Worm (Caenorhabditis elegans): ENCODE measurements around the gene F59F5.7.

DNA sequence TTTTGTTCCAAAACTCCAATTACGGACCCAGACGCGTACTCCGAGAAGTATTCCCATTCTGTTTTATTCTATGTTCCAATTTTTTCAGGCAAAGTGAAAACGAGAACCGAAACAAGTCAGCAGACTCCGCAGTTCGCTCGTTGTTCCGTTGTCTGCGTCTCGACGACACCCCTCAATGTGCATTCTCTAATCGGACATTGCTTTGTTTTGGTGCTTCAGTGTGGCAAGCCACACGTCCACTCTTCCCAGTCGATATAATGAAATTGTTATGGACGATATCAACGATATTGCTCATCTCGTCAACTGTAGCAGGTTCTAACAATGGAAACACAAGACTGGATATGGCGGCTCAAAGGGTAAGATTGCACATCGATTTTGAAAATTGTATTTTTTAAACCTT, 17.6 kb downstream of the F59F5.7 start, which contains the start of gene nhx-5:
- TF ChIP-seq nhr-11 (tag; optimal IDR thresholded peaks at IDR 0.05), result no peak
- no peak for TF ChIP-seq elt-1 (tag; optimal IDR thresholded peaks at IDR 0.05)

All from whole organism, L2 larva.